Worm (Caenorhabditis elegans) whole organism, L4 larva: ENCODE measurements around the gene irld-6.

Source experiments
- ceh-28 ChIP-seq: fragments of 150-350 bp; optimal IDR thresholded peaks from 2 replicates; lab custom pipeline; 2014; ENCODE audit warnings: missing biosample characterization, missing genetic modification reagents, missing genetic modification characterization
- mep-1 ChIP-seq: fragments of 150-350 bp; sonication (generic microtip); optimal IDR thresholded peaks from 3 replicates; lab custom pipeline; 2014; ENCODE audit warnings: missing biosample characterization, missing genetic modification characterization
- nhr-237 ChIP-seq: sonication (generic microtip); optimal IDR thresholded peaks from 2 replicates; lab custom pipeline; 2017; ENCODE audit warnings: missing biosample characterization, missing genetic modification characterization
- nhr-42 ChIP-seq: fragments of 200-800 bp; sonication (Bioruptor generic); IDR thresholded peaks from 2 replicates; pipeline ENCODE4 v1.3.6; 2022; ENCODE audit warnings: missing genetic modification characterization, missing compliant biosample characterization
- unc-62 ChIP-seq, 3 experiments: fragments of 150-350 bp in 1 of 3; sonication (generic microtip); optimal IDR thresholded peaks in 2 of 3; peaks in 1 of 3; 1 replicate in 1 of 3; 2 replicates in 2 of 3; lab custom pipeline; 2014 to 2017; ENCODE audit warnings: missing biosample characterization in 3 of 3, missing genetic modification characterization in 3 of 3, missing genetic modification reagents in 3 of 3, missing genotype in 1 of 3

DNA sequence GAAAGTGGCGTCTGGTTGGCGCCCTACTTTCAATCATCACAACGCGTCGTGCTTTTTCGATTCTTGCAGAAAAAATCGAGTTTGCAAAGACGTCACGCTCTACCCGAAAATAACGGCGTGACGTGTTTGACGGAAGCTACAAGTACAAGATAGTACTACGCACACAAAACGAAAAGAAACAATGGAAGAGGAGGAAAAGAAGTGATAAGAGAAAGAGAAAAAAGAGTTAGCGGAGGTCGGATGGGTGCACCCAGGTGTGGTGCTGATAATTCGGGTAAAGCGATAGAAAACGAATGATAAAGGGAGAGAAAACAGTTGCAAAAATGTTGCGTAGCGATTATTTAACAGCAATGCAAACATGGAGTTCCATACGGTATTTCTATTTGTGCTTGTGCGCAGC, 29.9 kb downstream of the irld-6 start:
- TF ChIP-seq mep-1 (tag; lab: Kevin White, UChicago) (no peak), unc-62 (GFP tag; optimal IDR thresholded peaks at IDR 0.05 in 1 of 2; lab: Kevin White, UChicago) (peak in 1 of 2 experiments; percentile 53), unc-62 (tag; optimal IDR thresholded peaks at IDR 0.05; lab: Kevin White, UChicago) (no peak), nhr-237 (no peak), ceh-28 (tag; lab: Kevin White, UChicago) (no peak), nhr-42 (no peak)
